Fruit fly (Drosophila melanogaster): ENCODE measurements around the gene nis.

- TF ChIP-seq pan (optimal IDR thresholded peaks at IDR 0.05) (no peak), h (GFP tag; optimal IDR thresholded peaks at IDR 0.05) (no peak), N (GFP tag; optimal IDR thresholded peaks at IDR 0.05) (no peak), rgr (GFP tag; optimal IDR thresholded peaks at IDR 0.05) (no peak), Rel (GFP tag; optimal IDR thresholded peaks at IDR 0.05) (no peak), Rel (tag; optimal IDR thresholded peaks at IDR 0.05) (no peak), woc (GFP tag; optimal IDR thresholded peaks at IDR 0.05) (no peak)
Measured at dm6 chr2L:1606758-1607157, 19.8 kb upstream of the nis start.
